Worm (Caenorhabditis elegans) whole organism, L3 larva: Measurements from ENCODE around the gene F40C5.2.

Experiments used
- nhr-23 ChIP-seq: fragments of 150-350 bp; optimal IDR thresholded peaks from 2 replicates; lab custom pipeline; 2014; ENCODE audit warnings: missing biosample characterization, missing genetic modification reagents, missing genetic modification characterization
- skn-1 ChIP-seq: fragments of 150-350 bp; optimal IDR thresholded peaks from 2 replicates; lab custom pipeline; 2014; ENCODE audit warnings: missing biosample characterization, missing genetic modification characterization

DNA sequence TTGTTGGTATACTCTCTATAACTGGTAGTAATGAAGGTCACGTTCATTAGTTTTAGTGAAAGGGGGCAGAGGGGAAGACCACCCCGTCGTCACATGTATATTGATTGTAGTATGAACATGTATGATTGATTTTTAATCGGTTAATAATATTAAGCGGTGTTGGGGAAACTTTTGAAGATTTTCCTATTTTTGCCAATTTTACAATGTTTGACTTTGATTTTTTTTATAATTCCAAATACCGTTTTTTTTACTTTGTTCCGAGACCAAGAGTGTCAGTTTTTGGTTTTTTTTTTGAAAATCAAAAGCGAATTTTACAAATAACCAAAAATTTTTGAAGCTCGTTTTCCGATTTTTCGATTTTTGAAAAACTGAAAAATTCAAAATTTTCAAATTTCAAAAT, 35.5 kb upstream of the F40C5.2 start, which contains the start of gene nhr-221:
- TF ChIP-seq nhr-23 (tag; lab: Kevin White, UChicago) (no peak), skn-1 (tag; lab: Kevin White, UChicago) (no peak)
